Fruit fly (Drosophila melanogaster) whole organism: ENCODE measurements around the gene CG18581.

Experiments
- CG8478 ChIP-seq: fragments of >200 bp; optimal IDR thresholded peaks from 2 replicates; lab custom pipeline; 2018; ENCODE audit warnings: inconsistent platforms
- Dll ChIP-seq: fragments of >200 bp; optimal IDR thresholded peaks from 2 replicates; lab custom pipeline; 2017
- EcR ChIP-seq, 2 experiments: fragments of >200 bp; optimal IDR thresholded peaks; 2 replicates each; lab custom pipeline; 2017; ENCODE audit warnings: missing biosample characterization in 2 of 2, missing genetic modification characterization in 2 of 2, missing genetic modification reagents in 2 of 2
- pan ChIP-seq: fragments of >200 bp; optimal IDR thresholded peaks from 2 replicates; lab custom pipeline; 2017
- psq ChIP-seq: fragments of >200 bp; optimal IDR thresholded peaks from 2 replicates; lab custom pipeline; 2017
- usp ChIP-seq: fragments of >200 bp; optimal IDR thresholded peaks from 2 replicates; lab custom pipeline; 2017; ENCODE audit warnings: missing biosample characterization, missing genetic modification characterization, mixed read lengths

The CG18581 gene

dm6 chr3L:15007271-15007948 lies 42.6 kb downstream of the CG18581 start:
- TF ChIP-seq Dll (lab: Kevin White, UChicago) (no peak), EcR (GFP tag; optimal IDR thresholded peaks at IDR 0.05; lab: Kevin White, UChicago) (no peak), psq (lab: Kevin White, UChicago) (no peak), CG8478 (lab: Kevin White, UChicago) (no peak), pan (lab: Kevin White, UChicago) (no peak), usp (GFP tag; lab: Kevin White, UChicago) (no peak)

dm6 chr3L:15006825-15007224 lies 43.2 kb downstream of the CG18581 start:
- no peak for TF ChIP-seq psq (lab: Kevin White, UChicago)
- no peak for TF ChIP-seq CG8478 (lab: Kevin White, UChicago)
- TF ChIP-seq Dll (lab: Kevin White, UChicago), result no peak
- no peak for TF ChIP-seq usp (GFP tag; lab: Kevin White, UChicago)
- TF ChIP-seq EcR (GFP tag; optimal IDR thresholded peaks at IDR 0.05; lab: Kevin White, UChicago), result no peak
- TF ChIP-seq pan (lab: Kevin White, UChicago), result no peak

DNA sequence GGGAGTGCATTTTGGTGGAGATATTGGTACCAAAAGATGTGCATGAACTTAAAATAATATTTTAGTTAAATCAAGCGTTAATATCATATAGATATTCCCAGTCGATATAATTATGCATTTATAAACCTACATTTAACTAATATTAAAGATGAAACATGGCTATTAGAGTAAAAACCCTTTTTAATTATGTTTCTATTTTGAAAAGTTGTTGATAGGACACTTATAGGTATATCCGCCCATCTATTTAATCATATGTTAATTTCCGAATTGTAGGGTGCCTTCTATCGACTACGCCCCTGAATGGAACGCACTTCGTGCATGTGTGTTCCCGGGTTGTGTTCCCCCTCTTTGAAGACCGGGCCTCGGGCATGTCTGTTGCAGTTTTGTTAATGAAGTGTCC lies 44.2 kb downstream of the CG18581 start:
- TF ChIP-seq pan (lab: Kevin White, UChicago) (no peak), CG8478 (lab: Kevin White, UChicago) (no peak), EcR (GFP tag; optimal IDR thresholded peaks at IDR 0.05; lab: Kevin White, UChicago) (no peak), Dll (lab: Kevin White, UChicago) (no peak), psq (lab: Kevin White, UChicago) (no peak), usp (GFP tag; lab: Kevin White, UChicago) (no peak)

DNA sequence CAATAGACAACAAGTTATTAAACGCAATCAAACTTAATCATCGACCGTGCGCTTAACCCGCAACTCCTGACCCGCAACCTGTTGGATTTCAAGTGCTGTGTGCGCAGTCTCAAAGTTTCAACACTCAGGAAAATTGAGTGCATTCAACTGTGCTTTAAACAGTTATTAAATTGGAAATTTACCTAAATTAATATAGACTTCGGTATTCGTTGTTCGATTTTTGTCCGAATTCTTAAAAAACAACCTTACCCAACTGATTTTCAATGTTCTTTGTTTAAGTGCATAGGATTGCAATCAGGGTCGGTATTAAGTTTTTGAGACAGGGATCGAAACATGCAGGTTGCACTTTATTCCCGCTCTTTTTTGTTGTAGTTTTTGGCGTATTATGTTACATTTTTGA lies 44.9 kb downstream of the CG18581 start:
- TF ChIP-seq pan (lab: Kevin White, UChicago) (no peak), EcR (GFP tag; optimal IDR thresholded peaks at IDR 0.05; lab: Kevin White, UChicago) (no peak), Dll (lab: Kevin White, UChicago) (no peak), usp (GFP tag; lab: Kevin White, UChicago) (no peak), psq (lab: Kevin White, UChicago) (no peak), CG8478 (lab: Kevin White, UChicago) (no peak)
